Fruit fly (Drosophila melanogaster) whole organism, embryonic: Measurements from ENCODE around the gene grsm.

Source experiments
- Adf1 ChIP-seq: fragments of 200-800 bp; sonication (Bioruptor generic); IDR thresholded peaks from 2 replicates; pipeline ENCODE4 v1.3.6; 2022; ENCODE audit warnings: missing biosample characterization, missing genetic modification characterization
- Blimp-1 ChIP-seq: fragments of 200-800 bp; sonication (Bioruptor generic); optimal IDR thresholded peaks from 3 replicates; lab custom pipeline; 2018; ENCODE audit warnings: missing biosample characterization, missing genetic modification characterization, mild to moderate bottlenecking, moderate library complexity, missing genetic modification reagents
- CG10543 ChIP-seq: fragments of 200-800 bp; sonication (Bioruptor generic); optimal IDR thresholded peaks from 3 replicates; lab custom pipeline; 2017; ENCODE audit warnings: missing biosample characterization, mild to moderate bottlenecking, missing genetic modification characterization, moderate library complexity
- CG1233 ChIP-seq: fragments of 200-800 bp; sonication (Bioruptor generic); optimal IDR thresholded peaks from 4 replicates; lab custom pipeline; 2018; ENCODE audit warnings: missing biosample characterization, mild to moderate bottlenecking, missing genetic modification characterization
- CG15514 ChIP-seq: fragments of 200-800 bp; sonication (Bioruptor generic); optimal IDR thresholded peaks from 3 replicates; lab custom pipeline; 2017; ENCODE audit warnings: missing biosample characterization, missing genetic modification characterization, mild to moderate bottlenecking, moderate library complexity, missing genetic modification reagents
- CG17361 ChIP-seq: fragments of 200-800 bp; sonication (Bioruptor generic); IDR thresholded peaks from 3 replicates; pipeline ENCODE4 v1.3.6; 2022; ENCODE audit warnings: missing biosample characterization, missing genetic modification characterization
- CG2120 ChIP-seq: fragments of 200-800 bp; sonication (Bioruptor generic); optimal IDR thresholded peaks from 3 replicates; lab custom pipeline; 2016; ENCODE audit warnings: missing biosample characterization, missing genetic modification characterization
- CG3065 ChIP-seq: fragments of 200-800 bp; sonication (Bioruptor generic); optimal IDR thresholded peaks from 2 replicates; lab custom pipeline; 2016; ENCODE audit warnings: missing biosample characterization, missing genetic modification characterization
- CG3163 ChIP-seq: fragments of 200-800 bp; sonication (Bioruptor generic); optimal IDR thresholded peaks from 3 replicates; lab custom pipeline; 2016; ENCODE audit warnings: missing biosample characterization, missing genetic modification characterization
- CG34224 ChIP-seq: fragments of 200-800 bp; sonication (Bioruptor generic); IDR thresholded peaks from 3 replicates; pipeline ENCODE4 v1.3.6; 2022; ENCODE audit warnings: missing biosample characterization, missing genetic modification characterization; ENCODE audit not compliant: partially characterized antibody
- CG42726 ChIP-seq: fragments of 200-800 bp; sonication (Bioruptor generic); IDR thresholded peaks from 2 replicates; pipeline ENCODE4 v1.3.6; 2022; ENCODE audit warnings: missing biosample characterization, missing genetic modification characterization; ENCODE audit not compliant: partially characterized antibody
- CG4328 ChIP-seq: fragments of 200-800 bp; sonication (Bioruptor generic); optimal IDR thresholded peaks from 3 replicates; lab custom pipeline; 2017; ENCODE audit warnings: missing biosample characterization, missing genetic modification reagents, missing genetic modification characterization
- CG43689 ChIP-seq: fragments of 200-800 bp; sonication (Bioruptor generic); IDR thresholded peaks from 2 replicates; pipeline ENCODE4 v1.3.6; 2022; ENCODE audit warnings: missing biosample characterization, missing genetic modification characterization
- CG4617 ChIP-seq: fragments of 200-800 bp; sonication (Bioruptor generic); optimal IDR thresholded peaks from 3 replicates; lab custom pipeline; 2016; ENCODE audit warnings: missing biosample characterization, missing genetic modification characterization, borderline replicate concordance
- CG5180 ChIP-seq: fragments of 200-800 bp; sonication (Bioruptor generic); optimal IDR thresholded peaks from 3 replicates; lab custom pipeline; 2017; ENCODE audit warnings: missing biosample characterization, missing genetic modification characterization, mild to moderate bottlenecking, moderate library complexity, missing genetic modification reagents
- CG5953 ChIP-seq: fragments of 200-800 bp; sonication (Bioruptor generic); IDR thresholded peaks from 2 replicates; pipeline ENCODE4 v1.3.6; 2022; ENCODE audit warnings: missing biosample characterization, missing genetic modification characterization
- CG6854 ChIP-seq: fragments of 200-800 bp; sonication (Bioruptor generic); optimal IDR thresholded peaks from 3 replicates; lab custom pipeline; 2017; ENCODE audit warnings: missing biosample characterization, mild to moderate bottlenecking, missing genetic modification characterization
- CG7963 ChIP-seq: fragments of 200-800 bp; sonication (Bioruptor generic); IDR thresholded peaks from 3 replicates; pipeline ENCODE4 v1.3.6; 2022; ENCODE audit warnings: missing biosample characterization, missing genetic modification characterization; ENCODE audit not compliant: partially characterized antibody
- CG8478 ChIP-seq: fragments of >200 bp; optimal IDR thresholded peaks from 2 replicates; lab custom pipeline; 2018
- CG9437 ChIP-seq: fragments of 200-800 bp; sonication (Bioruptor generic); optimal IDR thresholded peaks from 2 replicates; lab custom pipeline; 2018; ENCODE audit warnings: missing biosample characterization, mild to moderate bottlenecking, missing genetic modification characterization
- Dfd ChIP-seq, 2 experiments: fragments of >200 bp; optimal IDR thresholded peaks; 2 replicates each; lab custom pipeline; 2017; ENCODE audit warnings: missing biosample characterization in 2 of 2, missing genetic modification characterization in 2 of 2
- Dip3 ChIP-seq: fragments of 200-800 bp; sonication (Bioruptor generic); optimal IDR thresholded peaks from 3 replicates; lab custom pipeline; 2016; ENCODE audit warnings: missing biosample characterization, missing genetic modification characterization
- Fer2 ChIP-seq: fragments of 200-800 bp; sonication (Bioruptor generic); optimal IDR thresholded peaks from 2 replicates; lab custom pipeline; 2018; ENCODE audit warnings: missing biosample characterization, mild to moderate bottlenecking, missing genetic modification characterization, moderate library complexity
- HLH54F ChIP-seq: fragments of 200-800 bp; sonication (Bioruptor generic); optimal IDR thresholded peaks from 3 replicates; lab custom pipeline; 2016; ENCODE audit warnings: missing biosample characterization, missing genetic modification characterization
- Lim3 ChIP-seq: fragments of 200-800 bp; sonication (Bioruptor generic); IDR thresholded peaks from 2 replicates; pipeline ENCODE4 v1.3.6; 2022; ENCODE audit warnings: missing biosample characterization, missing genetic modification characterization
- MESR4 ChIP-seq: fragments of 200-800 bp; sonication (Bioruptor generic); optimal IDR thresholded peaks from 2 replicates; lab custom pipeline; 2018; ENCODE audit warnings: missing biosample characterization, mild to moderate bottlenecking, missing genetic modification characterization, moderate library complexity
- Myb ChIP-seq: fragments of 200-800 bp; sonication (Bioruptor generic); optimal IDR thresholded peaks from 2 replicates; lab custom pipeline; 2016; ENCODE audit warnings: missing biosample characterization, missing genetic modification characterization
- Nf-YB ChIP-seq: fragments of 200-800 bp; sonication (Bioruptor generic); optimal IDR thresholded peaks from 3 replicates; lab custom pipeline; 2019; ENCODE audit warnings: missing biosample characterization, mild to moderate bottlenecking, missing genetic modification characterization, moderate library complexity
- Scr ChIP-seq: fragments of 200-800 bp; sonication (Bioruptor generic); IDR thresholded peaks from 2 replicates; pipeline ENCODE4 v1.3.6; 2022; ENCODE audit warnings: missing biosample characterization, missing genetic modification characterization; ENCODE audit not compliant: partially characterized antibody
- Sry-β ChIP-seq: fragments of 200-800 bp; sonication (Bioruptor generic); optimal IDR thresholded peaks from 2 replicates; lab custom pipeline; 2018; ENCODE audit warnings: missing biosample characterization, mild to moderate bottlenecking, missing genetic modification characterization, moderate library complexity
- Trl ChIP-seq, 3 experiments: fragments of >200 bp in 2 of 3; fragments of 200-800 bp in 1 of 3; sonication (Bioruptor generic) in 1 of 3; optimal IDR thresholded peaks; 2 replicates in 1 of 3; 3 replicates in 2 of 3; lab custom pipeline; 2016 to 2017; ENCODE audit warnings: missing biosample characterization in 1 of 3, missing genetic modification characterization in 1 of 3
- Usf ChIP-seq: fragments of 200-800 bp; sonication (Bioruptor generic); optimal IDR thresholded peaks from 2 replicates; lab custom pipeline; 2017; ENCODE audit warnings: missing genotype, missing biosample characterization, missing genetic modification characterization
- ab ChIP-seq: fragments of 200-800 bp; sonication (Bioruptor generic); optimal IDR thresholded peaks from 2 replicates; lab custom pipeline; 2016; ENCODE audit warnings: missing biosample characterization, missing genetic modification characterization
- ara ChIP-seq: fragments of 200-800 bp; sonication (Bioruptor generic); IDR thresholded peaks from 2 replicates; pipeline ENCODE4 v1.3.6; 2022; ENCODE audit warnings: missing biosample characterization, missing genetic modification characterization
- btn ChIP-seq: fragments of 200-800 bp; sonication (Bioruptor generic); optimal IDR thresholded peaks from 2 replicates; lab custom pipeline; 2016; ENCODE audit warnings: missing biosample characterization, missing genetic modification characterization
- croc ChIP-seq: fragments of 200-800 bp; sonication (Bioruptor generic); conservative IDR thresholded peaks from 3 replicates; pipeline ENCODE4 v1.3.6; 2022; ENCODE audit warnings: missing biosample characterization, missing genetic modification characterization
- crol ChIP-seq: fragments of 200-800 bp; sonication (Bioruptor generic); IDR thresholded peaks from 2 replicates; pipeline ENCODE4 v1.3.6; 2022; ENCODE audit warnings: missing biosample characterization, missing genetic modification characterization
- danr ChIP-seq: fragments of 200-800 bp; sonication (Bioruptor generic); IDR thresholded peaks from 2 replicates; pipeline ENCODE4 v1.3.6; 2022; ENCODE audit warnings: missing biosample characterization, missing genetic modification characterization
- dimm ChIP-seq: fragments of 200-800 bp; sonication (Bioruptor generic); IDR thresholded peaks from 2 replicates; pipeline ENCODE4 v1.3.6; 2022; ENCODE audit warnings: missing biosample characterization, missing genetic modification characterization
- grn ChIP-seq: fragments of 200-800 bp; sonication (Bioruptor generic); optimal IDR thresholded peaks from 3 replicates; lab custom pipeline; 2017; ENCODE audit warnings: missing biosample characterization, missing genetic modification characterization
- ham ChIP-seq: fragments of 200-800 bp; sonication (Bioruptor generic); IDR thresholded peaks from 2 replicates; pipeline ENCODE4 v1.3.6; 2022; ENCODE audit warnings: missing biosample characterization, missing genetic modification characterization
- onecut ChIP-seq: fragments of 200-800 bp; sonication (Bioruptor generic); IDR thresholded peaks from 2 replicates; pipeline ENCODE4 v1.3.6; 2022; ENCODE audit warnings: missing biosample characterization, missing genetic modification characterization
- pfk ChIP-seq: fragments of 200-800 bp; sonication (Bioruptor generic); optimal IDR thresholded peaks from 2 replicates; lab custom pipeline; 2018; ENCODE audit warnings: missing biosample characterization, mild to moderate bottlenecking, missing genetic modification characterization, moderate library complexity
- pzg ChIP-seq: fragments of 200-800 bp; sonication (Bioruptor generic); optimal IDR thresholded peaks from 3 replicates; lab custom pipeline; 2018; ENCODE audit warnings: missing biosample characterization, mild to moderate bottlenecking, missing genetic modification characterization, moderate library complexity
- row ChIP-seq: fragments of 200-800 bp; sonication (Bioruptor generic); IDR thresholded peaks from 3 replicates; pipeline ENCODE4 v1.3.6; 2022; ENCODE audit warnings: missing biosample characterization, missing genetic modification characterization
- slbo ChIP-seq: fragments of 200-800 bp; sonication (Bioruptor generic); IDR thresholded peaks from 2 replicates; pipeline ENCODE4 v1.3.6; 2022; ENCODE audit warnings: missing biosample characterization, missing genetic modification characterization
- sqz ChIP-seq: fragments of 200-800 bp; sonication (Bioruptor generic); optimal IDR thresholded peaks from 3 replicates; lab custom pipeline; 2018; ENCODE audit warnings: missing biosample characterization, mild to moderate bottlenecking, missing genetic modification characterization
- tll ChIP-seq, 2 experiments: fragments of 200-800 bp in 1 of 2; fragments of >200 bp in 1 of 2; sonication (Bioruptor generic) in 1 of 2; optimal IDR thresholded peaks; 2 replicates each; lab custom pipeline; 2017 to 2019; ENCODE audit warnings: missing biosample characterization in 2 of 2, missing genetic modification characterization in 2 of 2, mild to moderate bottlenecking in 1 of 2, moderate library complexity in 1 of 2
- twi ChIP-seq: fragments of 200-800 bp; optimal IDR thresholded peaks from 2 replicates; lab custom pipeline; 2019; ENCODE audit warnings: missing biosample characterization, mild to moderate bottlenecking, missing genetic modification characterization, moderate library complexity
- zen2 ChIP-seq: fragments of 200-800 bp; sonication (Bioruptor generic); IDR thresholded peaks from 3 replicates; pipeline ENCODE4 v1.3.6; 2022; ENCODE audit warnings: missing biosample characterization, missing genetic modification characterization; ENCODE audit not compliant: partially characterized antibody

The grsm gene

dm6 chr3R:12980628-12981219, 13.2 kb upstream of the grsm start, which contains the start of gene Paip2 (continued):
- no peak for TF ChIP-seq ham (GFP tag; lab: Robert Waterston, UW)
- peak; percentile 98 for TF ChIP-seq CG34224 (GFP tag; lab: Robert Waterston, UW)
- TF ChIP-seq pfk (GFP tag; lab: Kevin White, UChicago): no peak
- no peak for TF ChIP-seq Blimp-1 (GFP tag; lab: Kevin White, UChicago)
- peak; percentile 2 to 56 for TF ChIP-seq tll (GFP tag; optimal IDR thresholded peaks at IDR 0.05; lab: Kevin White, UChicago)
- no peak for TF ChIP-seq Fer2 (tag; lab: Kevin White, UChicago)
- no peak for TF ChIP-seq CG3065 (GFP tag; lab: Kevin White, UChicago)
- TF ChIP-seq CG8478 (lab: Kevin White, UChicago): peak; percentile 66
- TF ChIP-seq CG42726 (GFP tag; lab: Robert Waterston, UW): peak; percentile 83
- TF ChIP-seq CG9437: no peak
- TF ChIP-seq CG6854 (GFP tag; lab: Kevin White, UChicago): no peak
- TF ChIP-seq sqz (GFP tag; lab: Kevin White, UChicago): peak; percentile 81
- peak; percentile 94 for TF ChIP-seq CG7963 (GFP tag; lab: Robert Waterston, UW)
- no peak for TF ChIP-seq croc (GFP tag; lab: Robert Waterston, UW)
- no peak for TF ChIP-seq danr (GFP tag; lab: Robert Waterston, UW)
- TF ChIP-seq CG5180 (GFP tag; lab: Kevin White, UChicago): no peak
- TF ChIP-seq CG5953 (GFP tag; lab: Robert Waterston, UW): no peak
- no peak for TF ChIP-seq HLH54F (GFP tag; lab: Kevin White, UChicago)
- TF ChIP-seq Myb (GFP tag; lab: Kevin White, UChicago): peak; percentile 63
- TF ChIP-seq CG4617 (GFP tag; lab: Kevin White, UChicago): peak; percentile 46
- no peak for TF ChIP-seq onecut (GFP tag; lab: Robert Waterston, UW)
- TF ChIP-seq CG43689 (GFP tag; lab: Robert Waterston, UW): no peak
- TF ChIP-seq Usf: no peak
- no peak for TF ChIP-seq Dfd (GFP tag; optimal IDR thresholded peaks at IDR 0.05; lab: Kevin White, UChicago)
- TF ChIP-seq Trl (optimal IDR thresholded peaks at IDR 0.05; lab: Kevin White, UChicago): no peak
- peak; percentile 28 for TF ChIP-seq Trl (GFP tag; optimal IDR thresholded peaks at IDR 0.05; lab: Kevin White, UChicago)
- TF ChIP-seq CG4328: no peak
- TF ChIP-seq slbo: no peak
- no peak for TF ChIP-seq Nf-YB (GFP tag; lab: Kevin White, UChicago)
- TF ChIP-seq Adf1: no peak
- TF ChIP-seq grn (GFP tag; lab: Kevin White, UChicago): peak; percentile 68
- TF ChIP-seq btn (GFP tag; lab: Kevin White, UChicago): no peak
- peak; percentile 11 for TF ChIP-seq CG3163 (GFP tag; lab: Kevin White, UChicago)
- TF ChIP-seq twi (tag; lab: Kevin White, UChicago): peak; percentile 12
- peak; percentile 9 for TF ChIP-seq Dip3 (GFP tag; lab: Kevin White, UChicago)
- no peak for TF ChIP-seq CG10543 (GFP tag; lab: Kevin White, UChicago)
- no peak for TF ChIP-seq CG1233 (GFP tag; lab: Kevin White, UChicago)
- no peak for TF ChIP-seq crol (GFP tag; lab: Robert Waterston, UW)
- peak; percentile 87 for TF ChIP-seq pzg (GFP tag; lab: Kevin White, UChicago)
- TF ChIP-seq row (GFP tag; lab: Robert Waterston, UW): 0 out of 3 replicates have a peak, but pooled peaks have one; percentile 21
- peak; percentile 99 for TF ChIP-seq Scr (GFP tag; lab: Robert Waterston, UW)
- no peak for TF ChIP-seq ara (GFP tag; lab: Robert Waterston, UW)
- TF ChIP-seq CG2120 (GFP tag; lab: Kevin White, UChicago): peak; percentile 6
- TF ChIP-seq MESR4 (GFP tag; lab: Kevin White, UChicago): peak; percentile 78
- no peak for TF ChIP-seq Sry-β (GFP tag; lab: Kevin White, UChicago)
- no peak for TF ChIP-seq Lim3
- TF ChIP-seq CG17361 (GFP tag; lab: Robert Waterston, UW): peak; percentile 46; the same call in 2 of the 3 replicates
- peak; percentile 67 for TF ChIP-seq CG15514
- no peak for TF ChIP-seq dimm (GFP tag; lab: Robert Waterston, UW)
- peak; percentile 98 for TF ChIP-seq zen2 (GFP tag; lab: Robert Waterston, UW)
- TF ChIP-seq ab (GFP tag; lab: Kevin White, UChicago): no peak
